Worm (Caenorhabditis elegans) whole organism, L4 larva: ENCODE results near the gene F14D7.3.
"Not testable (repeated sequence)": the region's sequence is repeated elsewhere in the genome, so short reads cannot be mapped to it uniquely, and the experiment has no call there.

ENCODE experiments used
- F49E8.2 ChIP-seq: sonication (generic microtip); optimal IDR thresholded peaks from 2 replicates; lab custom pipeline; 2016; ENCODE audit warnings: missing compliant biosample characterization, mild to moderate bottlenecking, missing genetic modification characterization, borderline replicate concordance
- Y75B8A.6 ChIP-seq: fragments of 200-800 bp; sonication (Bioruptor generic); IDR thresholded peaks from 2 replicates; pipeline ENCODE4 v1.3.6; 2022; ENCODE audit warnings: missing genetic modification reagents, missing genetic modification characterization, missing compliant biosample characterization
- fkh-10 ChIP-seq: fragments of 150-350 bp; optimal IDR thresholded peaks from 2 replicates; lab custom pipeline; 2014; ENCODE audit warnings: missing biosample characterization, missing genetic modification reagents, missing genetic modification characterization
- lim-7 ChIP-seq: fragments of 200-800 bp; sonication (Bioruptor generic); IDR thresholded peaks from 2 replicates; pipeline ENCODE4 v1.3.6; 2022; ENCODE audit warnings: missing genetic modification characterization, missing compliant biosample characterization
- lin-13 ChIP-seq: fragments of 150-350 bp; optimal IDR thresholded peaks from 2 replicates; lab custom pipeline; 2014; ENCODE audit warnings: missing biosample characterization, missing genetic modification reagents, missing genetic modification characterization
- madf-5 ChIP-seq, 2 experiments: fragments of 200-800 bp; sonication (Bioruptor generic); IDR thresholded peaks; 2 replicates each; pipeline ENCODE4 v1.3.6; 2022; ENCODE audit warnings: missing compliant biosample characterization in 2 of 2, missing genetic modification characterization in 2 of 2
- mep-1 ChIP-seq: fragments of 150-350 bp; sonication (generic microtip); optimal IDR thresholded peaks from 3 replicates; lab custom pipeline; 2014; ENCODE audit warnings: missing biosample characterization, missing genetic modification characterization
- nhr-11 ChIP-seq: fragments of 150-350 bp; optimal IDR thresholded peaks from 2 replicates; lab custom pipeline; 2014; ENCODE audit warnings: missing biosample characterization, missing genetic modification characterization
- nhr-42 ChIP-seq: fragments of 200-800 bp; sonication (Bioruptor generic); IDR thresholded peaks from 2 replicates; pipeline ENCODE4 v1.3.6; 2022; ENCODE audit warnings: missing genetic modification characterization, missing compliant biosample characterization
- pha-4 ChIP-seq, 2 experiments: fragments of 150-350 bp in 1 of 2; fragments of 200-800 bp in 1 of 2; sonication (Bioruptor generic) in 1 of 2; IDR thresholded peaks in 1 of 2; optimal IDR thresholded peaks in 1 of 2; 2 replicates each; pipeline versions ENCODE4 v1.3.6 to Lab custom; 2014 to 2022; ENCODE audit warnings: missing genetic modification characterization in 2 of 2, missing genetic modification reagents in 2 of 2, missing biosample characterization in 1 of 2, missing compliant biosample characterization in 1 of 2
- snpc-4 ChIP-seq: fragments of 150-350 bp; optimal IDR thresholded peaks from 2 replicates; lab custom pipeline; 2014; ENCODE audit warnings: missing biosample characterization, missing genetic modification characterization
- unc-62 ChIP-seq, 3 experiments: fragments of 150-350 bp in 1 of 3; sonication (generic microtip); optimal IDR thresholded peaks in 2 of 3; peaks in 1 of 3; 1 replicate in 1 of 3; 2 replicates in 2 of 3; lab custom pipeline; 2014 to 2017; ENCODE audit warnings: missing biosample characterization in 3 of 3, missing genetic modification characterization in 3 of 3, missing genetic modification reagents in 3 of 3, missing genotype in 1 of 3

- not testable (repeated sequence) for TF ChIP-seq lim-7 (GFP tag; lab: Robert Waterston, UW); madf-5 (GFP tag; IDR thresholded peaks at IDR 0.05; lab: Robert Waterston, UW); unc-62 (GFP tag; optimal IDR thresholded peaks at IDR 0.05 in 1 of 2; lab: Kevin White, UChicago); unc-62 (tag; optimal IDR thresholded peaks at IDR 0.05; lab: Kevin White, UChicago); lin-13 (GFP tag; lab: Kevin White, UChicago); fkh-10; nhr-42; Y75B8A.6 (GFP tag; lab: Robert Waterston, UW); mep-1; F49E8.2 (tag; lab: Kevin White, UChicago); snpc-4 (tag; lab: Kevin White, UChicago); nhr-11; pha-4 (GFP tag; IDR thresholded peaks at IDR 0.05; lab: Robert Waterston, UW); pha-4 (tag; optimal IDR thresholded peaks at IDR 0.05; lab: Kevin White, UChicago)
Measured at ce11 chrV:14309632-14310031, 13.0 kb downstream of the F14D7.3 start, which contains the start of gene F14D7.14.
